Fruit fly (Drosophila melanogaster): ENCODE results near the gene Vps16B.

Vps16B gene

DNA sequence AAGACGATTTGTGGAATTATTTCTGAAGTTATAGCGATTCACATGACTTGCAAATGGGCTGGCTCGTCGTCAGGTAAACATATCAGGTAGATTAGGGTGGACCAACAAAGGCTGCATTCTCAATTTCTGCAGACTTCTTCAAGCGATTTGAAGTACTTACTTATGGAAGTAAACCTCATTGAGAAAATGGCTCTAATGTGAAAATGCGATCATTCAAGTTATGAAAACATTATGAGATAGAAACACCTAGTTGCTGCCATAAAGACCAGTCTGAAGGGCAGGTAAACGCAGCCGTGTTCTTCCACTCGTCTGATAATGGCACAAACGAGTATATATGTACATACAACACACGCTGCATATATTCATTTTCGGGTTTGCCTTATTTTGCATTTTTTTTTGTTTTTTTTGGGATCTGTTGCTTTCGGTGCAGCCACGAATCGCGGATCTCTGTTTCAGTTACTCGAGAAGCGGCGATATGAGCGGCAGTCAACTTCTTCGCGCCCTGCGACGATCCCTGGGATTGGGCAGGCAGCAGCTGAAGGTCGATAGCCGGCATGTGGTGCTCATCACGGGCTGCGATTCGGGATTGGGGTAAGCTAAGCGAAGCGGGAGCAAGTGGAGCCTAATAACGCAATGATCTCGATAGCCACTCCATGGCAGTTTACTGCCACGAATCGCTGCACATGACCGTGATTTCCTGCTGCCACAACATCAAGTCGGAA is 21.9 kb downstream of the Vps16B start, which contains the start of gene sro:
Gene sro (plus strand): TSS at position 437 of the 722 bp plus-strand sequence.
- TF ChIP-seq CG8159 (tag; optimal IDR thresholded peaks at IDR 0.05): peak; percentile 86
- no peak for TF ChIP-seq CG10348 (GFP tag; IDR thresholded peaks at IDR 0.05)

DNA sequence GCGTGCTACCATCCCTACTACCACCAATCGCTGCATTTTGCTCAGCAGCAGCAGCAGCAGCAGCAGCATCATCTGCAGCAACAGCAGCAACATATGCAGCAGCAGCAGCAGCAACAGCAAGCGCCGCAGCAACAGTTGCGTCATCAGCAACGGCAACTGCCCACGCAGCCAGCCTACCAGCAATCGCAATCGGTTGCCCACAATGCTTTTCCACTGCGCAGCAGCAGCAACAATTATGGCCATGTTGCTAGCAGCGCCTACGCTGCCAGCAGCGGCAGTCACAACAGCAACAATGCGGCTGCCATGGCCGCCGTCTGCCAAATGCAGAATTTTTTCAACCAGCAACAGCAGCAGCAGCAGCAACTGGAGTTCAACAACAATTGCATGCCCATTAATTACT is 26.1 kb downstream of the Vps16B start:
- no peak for TF ChIP-seq Snoo (tag; optimal IDR thresholded peaks at IDR 0.05)
- TF ChIP-seq Pif1A (GFP tag; optimal IDR thresholded peaks at IDR 0.05): no peak
- TF ChIP-seq CG14655 (GFP tag; optimal IDR thresholded peaks at IDR 0.05): no peak
- TF ChIP-seq CG9948 (tag; optimal IDR thresholded peaks at IDR 0.05): no peak
- no peak for TF ChIP-seq CG8159 (tag; optimal IDR thresholded peaks at IDR 0.05)
- TF ChIP-seq CG12605 (GFP tag; IDR thresholded peaks at IDR 0.05): no peak
- no peak for TF ChIP-seq Ets98B (GFP tag; IDR thresholded peaks at IDR 0.05)
- TF ChIP-seq CG32121 (GFP tag; IDR thresholded peaks at IDR 0.05): no peak
- no peak for TF ChIP-seq EcR (GFP tag; optimal IDR thresholded peaks at IDR 0.05)
- TF ChIP-seq CG15710 (tag; optimal IDR thresholded peaks at IDR 0.05): no peak
- no peak for TF ChIP-seq Pif1B (GFP tag; optimal IDR thresholded peaks at IDR 0.05)
- no peak for TF ChIP-seq CG8301 (tag; optimal IDR thresholded peaks at IDR 0.05)
- TF ChIP-seq fd96Ca (GFP tag; IDR thresholded peaks at IDR 0.05): no peak
- no peak for TF ChIP-seq gl (tag; optimal IDR thresholded peaks at IDR 0.05)
- no peak for TF ChIP-seq CG17806 (tag; optimal IDR thresholded peaks at IDR 0.05)

DNA sequence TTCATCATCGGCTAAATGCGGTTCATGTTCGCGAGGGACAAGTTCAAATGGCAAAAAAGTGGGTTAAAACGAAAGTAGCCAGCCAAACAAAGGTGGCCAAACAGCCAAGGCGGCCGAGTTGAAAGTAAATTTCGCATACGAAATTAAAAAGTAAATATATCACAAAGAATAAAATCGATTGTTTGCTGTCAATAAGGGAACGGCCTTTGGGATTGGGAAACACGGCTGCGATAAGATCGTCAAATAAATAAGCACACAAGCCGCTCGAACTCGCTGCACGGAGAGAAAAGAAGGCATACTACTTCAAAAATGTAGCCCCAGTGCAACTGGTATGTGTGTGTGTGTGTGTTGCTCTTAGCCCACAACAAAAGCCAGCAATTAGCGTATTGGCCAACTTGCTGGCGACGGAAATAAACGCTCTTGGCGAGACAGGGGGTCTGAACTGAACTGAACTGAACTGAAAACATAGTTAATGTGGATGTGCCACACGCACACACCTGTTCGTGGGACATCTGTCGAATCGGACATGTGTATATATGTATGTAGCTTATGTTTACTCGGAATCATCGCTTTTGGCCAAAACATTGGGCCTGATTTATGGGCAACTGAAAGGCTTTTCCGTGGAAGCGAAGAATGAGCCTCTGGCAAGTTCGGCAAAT is 28.2 kb downstream of the Vps16B start:
- TF ChIP-seq fd96Ca (GFP tag; IDR thresholded peaks at IDR 0.05) (no peak), CG14655 (GFP tag; optimal IDR thresholded peaks at IDR 0.05) (no peak), Snoo (tag; optimal IDR thresholded peaks at IDR 0.05) (peak; percentile 6), CG17806 (tag; optimal IDR thresholded peaks at IDR 0.05) (no peak)

DNA sequence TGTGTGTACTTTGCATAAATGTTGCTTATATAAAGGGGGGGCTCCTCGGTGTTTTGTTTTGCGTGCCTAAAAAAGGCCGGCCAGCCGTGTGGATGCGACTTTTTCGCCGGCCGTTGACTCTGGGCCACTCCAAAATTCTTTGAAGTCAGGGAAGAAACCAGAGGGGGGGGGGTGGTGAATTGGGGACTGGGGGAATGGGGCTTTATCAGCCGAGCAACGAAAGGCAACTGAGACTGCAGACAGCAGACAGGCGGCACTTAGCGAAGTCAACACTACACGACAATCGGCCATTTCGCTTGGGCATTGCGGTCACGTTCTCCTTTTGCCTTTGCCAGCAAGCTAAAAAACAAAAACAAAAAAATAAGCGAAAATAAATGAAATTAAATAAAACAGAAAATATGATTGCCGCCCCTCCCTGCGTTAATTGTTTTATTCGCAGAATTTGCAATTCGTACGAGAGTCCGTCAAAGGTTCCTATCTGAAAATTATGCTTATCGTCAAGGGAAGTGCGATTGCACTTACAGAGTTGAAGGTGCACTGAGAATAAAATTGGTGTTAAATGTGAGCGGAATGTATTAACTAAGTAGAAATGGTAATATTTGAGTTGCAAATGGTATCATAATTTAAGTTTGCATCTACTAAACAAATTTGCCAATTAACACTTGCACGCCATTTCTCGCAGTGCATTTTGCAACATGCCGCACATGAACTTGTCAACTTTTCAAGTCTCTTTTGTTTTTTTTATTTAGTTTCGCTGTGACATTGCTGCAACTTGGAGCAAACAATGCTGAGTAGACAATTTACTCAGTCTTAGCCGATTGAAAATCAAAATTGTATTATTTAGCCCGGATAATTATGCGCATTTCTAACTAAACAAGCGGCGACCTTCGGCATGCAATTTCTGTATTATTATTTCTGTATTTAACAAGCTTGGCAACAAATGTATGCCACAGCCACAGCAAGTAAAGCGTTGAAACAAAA is 29.9 kb downstream of the Vps16B start:
- no peak for TF ChIP-seq CG14655 (GFP tag; optimal IDR thresholded peaks at IDR 0.05)
- TF ChIP-seq gl (tag; optimal IDR thresholded peaks at IDR 0.05): no peak
- no peak for TF ChIP-seq CG10348 (GFP tag; IDR thresholded peaks at IDR 0.05)
- TF ChIP-seq CG34367 (tag; optimal IDR thresholded peaks at IDR 0.05): no peak
- TF ChIP-seq CG17806 (tag; optimal IDR thresholded peaks at IDR 0.05): peak; percentile 63
- peak; percentile 90 for TF ChIP-seq Snoo (tag; optimal IDR thresholded peaks at IDR 0.05)
- peak; percentile 87 for TF ChIP-seq Pif1A (GFP tag; optimal IDR thresholded peaks at IDR 0.05)
- TF ChIP-seq CG15710 (tag; optimal IDR thresholded peaks at IDR 0.05): no peak
- TF ChIP-seq D1 (tag; optimal IDR thresholded peaks at IDR 0.05): no peak
- TF ChIP-seq CG13204 (GFP tag; optimal IDR thresholded peaks at IDR 0.05): no peak
- TF ChIP-seq CG32121 (GFP tag; IDR thresholded peaks at IDR 0.05): peak; percentile 59; the same call in 1 of the 2 replicates
- no peak; the same call in 1 of the 2 replicates for TF ChIP-seq CG12605 (GFP tag; IDR thresholded peaks at IDR 0.05)
- TF ChIP-seq CG8159 (tag; optimal IDR thresholded peaks at IDR 0.05): peak; percentile 71
- peak; percentile 75 for TF ChIP-seq CG4496 (GFP tag; IDR thresholded peaks at IDR 0.05)
- TF ChIP-seq CG8301 (tag; optimal IDR thresholded peaks at IDR 0.05): peak; percentile 53
- 0 out of 2 replicates have a peak, but pooled peaks have one; percentile 28 for TF ChIP-seq rn (GFP tag; IDR thresholded peaks at IDR 0.05)
- TF ChIP-seq Ets98B (GFP tag; IDR thresholded peaks at IDR 0.05): 0 out of 2 replicates have a peak, but pooled peaks have one; percentile 22
- TF ChIP-seq Pif1B (GFP tag; optimal IDR thresholded peaks at IDR 0.05): peak; percentile 77
- TF ChIP-seq EcR (GFP tag; optimal IDR thresholded peaks at IDR 0.05): no peak
- peak; percentile 49 for TF ChIP-seq CG9948 (tag; optimal IDR thresholded peaks at IDR 0.05)
- peak; percentile 74 for TF ChIP-seq fd96Ca (GFP tag; IDR thresholded peaks at IDR 0.05)

DNA sequence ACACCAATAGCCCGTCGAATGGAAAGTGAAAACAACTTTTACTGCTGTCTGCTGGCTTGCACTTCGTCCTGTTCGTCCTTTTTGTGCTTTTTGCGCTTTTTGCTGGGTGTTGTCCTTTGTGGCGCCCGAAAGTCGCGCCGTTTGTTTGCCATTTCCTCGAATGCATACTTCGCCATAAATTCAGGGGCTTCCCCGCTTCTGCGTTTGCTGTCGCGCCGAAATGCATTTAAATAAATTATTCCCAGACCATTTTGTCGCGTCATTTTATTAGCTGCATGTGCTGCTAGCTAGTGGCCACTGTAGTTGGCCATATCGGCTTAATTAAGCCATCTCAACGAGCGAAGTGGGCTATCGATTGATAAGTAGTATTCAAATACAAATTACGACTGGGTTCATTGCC is 31.0 kb downstream of the Vps16B start:
- no peak for TF ChIP-seq D1 (tag; optimal IDR thresholded peaks at IDR 0.05)
- no peak for TF ChIP-seq CG10348 (GFP tag; IDR thresholded peaks at IDR 0.05)
- TF ChIP-seq fd96Ca (GFP tag; IDR thresholded peaks at IDR 0.05): no peak
- no peak for TF ChIP-seq Pif1A (GFP tag; optimal IDR thresholded peaks at IDR 0.05)
- TF ChIP-seq CG17806 (tag; optimal IDR thresholded peaks at IDR 0.05): no peak
- TF ChIP-seq CG32121 (GFP tag; IDR thresholded peaks at IDR 0.05): no peak
- no peak for TF ChIP-seq CG15710 (tag; optimal IDR thresholded peaks at IDR 0.05)
- TF ChIP-seq Snoo (tag; optimal IDR thresholded peaks at IDR 0.05): no peak

DNA sequence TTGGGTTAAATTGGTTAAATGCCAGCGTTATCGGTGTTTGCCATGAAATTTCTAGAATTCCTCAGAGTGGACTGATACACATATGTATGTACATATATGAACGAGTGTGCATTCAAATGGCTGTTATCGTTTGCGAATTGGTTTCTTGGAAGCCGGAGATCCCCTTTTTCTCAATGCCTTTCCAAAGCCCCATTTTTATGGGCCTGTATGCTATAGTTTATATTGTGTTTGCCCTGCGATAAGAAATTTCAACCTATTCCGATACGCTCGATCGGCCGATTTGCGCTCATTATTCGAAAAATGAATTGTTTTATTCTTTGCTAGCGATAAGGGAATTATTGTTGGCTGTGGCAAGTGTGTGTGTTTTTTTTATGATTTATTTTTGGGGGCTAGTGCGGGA is 33.0 kb downstream of the Vps16B start:
- TF ChIP-seq Pif1A (GFP tag; optimal IDR thresholded peaks at IDR 0.05): no peak
- TF ChIP-seq CG8159 (tag; optimal IDR thresholded peaks at IDR 0.05): no peak
- no peak for TF ChIP-seq CG15710 (tag; optimal IDR thresholded peaks at IDR 0.05)
- no peak for TF ChIP-seq Pif1B (GFP tag; optimal IDR thresholded peaks at IDR 0.05)
- TF ChIP-seq fd96Ca (GFP tag; IDR thresholded peaks at IDR 0.05): no peak
- TF ChIP-seq Snoo (tag; optimal IDR thresholded peaks at IDR 0.05): no peak
- TF ChIP-seq CG14655 (GFP tag; optimal IDR thresholded peaks at IDR 0.05): no peak
- no peak for TF ChIP-seq Ets98B (GFP tag; IDR thresholded peaks at IDR 0.05)
- no peak for TF ChIP-seq rn (GFP tag; IDR thresholded peaks at IDR 0.05)
- TF ChIP-seq CG4496 (GFP tag; IDR thresholded peaks at IDR 0.05): no peak
- no peak for TF ChIP-seq CG13204 (GFP tag; optimal IDR thresholded peaks at IDR 0.05)
- no peak for TF ChIP-seq CG8301 (tag; optimal IDR thresholded peaks at IDR 0.05)
- no peak for TF ChIP-seq EcR (GFP tag; optimal IDR thresholded peaks at IDR 0.05)
- TF ChIP-seq CG34367 (tag; optimal IDR thresholded peaks at IDR 0.05): no peak
- TF ChIP-seq CG32121 (GFP tag; IDR thresholded peaks at IDR 0.05): no peak
- no peak for TF ChIP-seq CG10348 (GFP tag; IDR thresholded peaks at IDR 0.05)
- no peak for TF ChIP-seq CG9948 (tag; optimal IDR thresholded peaks at IDR 0.05)

Measured in whole organism, pupa.